Fruit fly (Drosophila melanogaster) whole organism, adult: ENCODE data around the gene CG7518.

Experiments
- CG11617 ChIP-seq: fragments of 200-800 bp; sonication (Bioruptor generic); optimal IDR thresholded peaks from 2 replicates; lab custom pipeline; 2017; ENCODE audit warnings: mild to moderate bottlenecking, missing biosample characterization, missing genetic modification reagents, missing genetic modification characterization
- CG14711 ChIP-seq: fragments of 200-800 bp; sonication (Bioruptor generic); optimal IDR thresholded peaks from 2 replicates; lab custom pipeline; 2018; ENCODE audit warnings: missing biosample characterization, mild to moderate bottlenecking, missing genetic modification characterization, moderate library complexity
- CG1620 ChIP-seq: fragments of 200-800 bp; sonication (Bioruptor generic); optimal IDR thresholded peaks from 2 replicates; lab custom pipeline; 2016; ENCODE audit warnings: missing biosample characterization, missing genetic modification characterization
- CG33017 ChIP-seq: fragments of 200-800 bp; sonication (Bioruptor generic); optimal IDR thresholded peaks from 2 replicates; lab custom pipeline; 2018; ENCODE audit warnings: missing biosample characterization, mild to moderate bottlenecking, missing genetic modification characterization, moderate library complexity
- CG5204 ChIP-seq: fragments of 200-800 bp; sonication (Bioruptor generic); optimal IDR thresholded peaks from 2 replicates; lab custom pipeline; 2016; ENCODE audit warnings: missing biosample characterization, missing genetic modification characterization
- CG7045 ChIP-seq: fragments of 200-800 bp; sonication (Bioruptor generic); optimal IDR thresholded peaks from 2 replicates; lab custom pipeline; 2017; ENCODE audit warnings: missing biosample characterization, mild to moderate bottlenecking, missing genetic modification characterization
- Crg-1 ChIP-seq: fragments of 200-800 bp; sonication (Bioruptor generic); optimal IDR thresholded peaks from 2 replicates; lab custom pipeline; 2016; ENCODE audit warnings: missing biosample characterization, missing genetic modification characterization
- Hr96 ChIP-seq: fragments of 200-800 bp; sonication (Bioruptor generic); optimal IDR thresholded peaks from 2 replicates; lab custom pipeline; 2016; ENCODE audit warnings: missing biosample characterization, missing genetic modification characterization
- cnc ChIP-seq, 2 experiments: fragments of >200 bp; optimal IDR thresholded peaks; 2 replicates each; lab custom pipeline; 2017
- kay ChIP-seq: fragments of 200-800 bp; sonication (Bioruptor generic); peaks from one replicate; lab custom pipeline; 2016; ENCODE audit warnings: missing biosample characterization, missing genetic modification characterization, borderline replicate concordance
- pad ChIP-seq: fragments of 200-800 bp; sonication (Bioruptor generic); optimal IDR thresholded peaks from 3 replicates; lab custom pipeline; 2017; ENCODE audit warnings: missing biosample characterization, missing genetic modification characterization, mild to moderate bottlenecking, moderate library complexity, missing genetic modification reagents

- no peak for TF ChIP-seq Crg-1 (GFP tag; lab: Kevin White, UChicago)
- TF ChIP-seq CG7045 (GFP tag; lab: Kevin White, UChicago) = no peak
- no peak for TF ChIP-seq cnc (optimal IDR thresholded peaks at IDR 0.05; lab: Kevin White, UChicago)
- no peak for TF ChIP-seq kay (GFP tag; lab: Kevin White, UChicago)
- TF ChIP-seq CG14711 (tag; lab: Kevin White, UChicago) = no peak
- no peak for TF ChIP-seq CG5204 (GFP tag; lab: Kevin White, UChicago)
- no peak for TF ChIP-seq CG1620 (GFP tag; lab: Kevin White, UChicago)
- TF ChIP-seq CG33017 = no peak
- TF ChIP-seq pad (GFP tag; lab: Kevin White, UChicago) = no peak
- TF ChIP-seq Hr96 (GFP tag; lab: Kevin White, UChicago) = no peak
- no peak for TF ChIP-seq CG11617 (GFP tag; lab: Kevin White, UChicago)
Observed at dm6 chr3R:13036064-13036463, 38.2 kb downstream of the CG7518 start.
